Worm (Caenorhabditis elegans) whole organism, young adult: ENCODE results near the gene exl-1.

ENCODE experiments used
- B0035.1 ChIP-seq: sonication (generic microtip); optimal IDR thresholded peaks from 2 replicates; lab custom pipeline; 2016; ENCODE audit warnings: missing genetic modification characterization, mild to moderate bottlenecking, missing compliant biosample characterization, missing genotype, missing genetic modification reagents
- C06A6.2 ChIP-seq: fragments of 200-800 bp; sonication (Bioruptor generic); conservative IDR thresholded peaks from 2 replicates; pipeline ENCODE4 v1.3.6; 2022; ENCODE audit warnings: missing genetic modification characterization, missing compliant biosample characterization
- D2030.7 ChIP-seq: fragments of 200-800 bp; sonication (Bioruptor generic); IDR thresholded peaks from 2 replicates; pipeline ENCODE4 v1.3.6; 2022; ENCODE audit warnings: missing genetic modification reagents, missing genetic modification characterization, missing compliant biosample characterization
- F22D6.2 ChIP-seq: sonication (generic microtip); optimal IDR thresholded peaks from 2 replicates; lab custom pipeline; 2016; ENCODE audit warnings: mild to moderate bottlenecking, missing genetic modification characterization, missing compliant biosample characterization
- F23B12.7 ChIP-seq: sonication (generic microtip); optimal IDR thresholded peaks from 2 replicates; lab custom pipeline; 2017; ENCODE audit warnings: missing genetic modification characterization, mild to moderate bottlenecking, missing compliant biosample characterization, antibody characterized with exemption, moderate library complexity; ENCODE audit not compliant: insufficient read depth
- F33H1.4 ChIP-seq: fragments of 200-800 bp; sonication (Bioruptor generic); IDR thresholded peaks from 2 replicates; pipeline ENCODE4 v1.3.6; 2022; ENCODE audit warnings: missing genetic modification reagents, missing genetic modification characterization, missing compliant biosample characterization
- F49E8.2 ChIP-seq: sonication (generic microtip); optimal IDR thresholded peaks from 3 replicates; lab custom pipeline; 2017; ENCODE audit warnings: missing genetic modification characterization, mild to moderate bottlenecking, missing compliant biosample characterization, antibody characterized with exemption, moderate library complexity; ENCODE audit not compliant: insufficient read depth
- F52B5.7 ChIP-seq: sonication (generic microtip); optimal IDR thresholded peaks from 2 replicates; lab custom pipeline; 2016; ENCODE audit warnings: mild to moderate bottlenecking, missing genetic modification characterization, missing compliant biosample characterization
- F57C9.4 ChIP-seq: sonication (generic microtip); optimal IDR thresholded peaks from 2 replicates; lab custom pipeline; 2017; ENCODE audit warnings: mild to moderate bottlenecking, missing genetic modification characterization, missing compliant biosample characterization
- K11D2.4 ChIP-seq: fragments of 200-800 bp; sonication (Bioruptor generic); IDR thresholded peaks from 2 replicates; pipeline ENCODE4 v1.3.6; 2022; ENCODE audit warnings: missing genetic modification reagents, missing genetic modification characterization, missing compliant biosample characterization
- T26A5.8 ChIP-seq: sonication (generic microtip); optimal IDR thresholded peaks from 2 replicates; lab custom pipeline; 2016; ENCODE audit warnings: missing genetic modification characterization, missing compliant biosample characterization
- Y56A3A.18 ChIP-seq: fragments of 200-800 bp; sonication (Bioruptor generic); IDR thresholded peaks from 2 replicates; pipeline ENCODE4 v1.3.6; 2022; ENCODE audit warnings: missing genetic modification reagents, missing genetic modification characterization, missing compliant biosample characterization
- Y67H2A.10 ChIP-seq: fragments of 200-800 bp; sonication (Bioruptor generic); conservative IDR thresholded peaks from 2 replicates; pipeline ENCODE4 v1.3.6; 2022; ENCODE audit warnings: missing genetic modification reagents, missing genetic modification characterization, missing compliant biosample characterization
- akir-1 ChIP-seq: fragments of 200-800 bp; sonication (Bioruptor generic); optimal IDR thresholded peaks from 2 replicates; lab custom pipeline; 2018; ENCODE audit warnings: mild to moderate bottlenecking, missing genetic modification characterization, moderate library complexity, missing compliant biosample characterization
- bed-2 ChIP-seq: fragments of 200-800 bp; sonication (Bioruptor generic); IDR thresholded peaks from 2 replicates; pipeline ENCODE4 v1.3.6; 2022; ENCODE audit warnings: missing genetic modification reagents, missing genetic modification characterization, missing compliant biosample characterization
- cebp-1 ChIP-seq, 2 experiments: fragments of 200-800 bp in 1 of 2; sonication (Bioruptor generic) in 1 of 2; sonication (generic microtip) in 1 of 2; IDR thresholded peaks in 1 of 2; optimal IDR thresholded peaks in 1 of 2; 2 replicates each; pipeline versions ENCODE4 v1.3.6 to Lab custom; 2017 to 2022; ENCODE audit warnings: missing compliant biosample characterization in 2 of 2, missing genetic modification characterization in 2 of 2, mild to moderate bottlenecking in 1 of 2, missing genetic modification reagents in 1 of 2, moderate library complexity in 1 of 2
- ceh-100 ChIP-seq: fragments of 200-800 bp; sonication (Bioruptor generic); IDR thresholded peaks from 2 replicates; pipeline ENCODE4 v1.3.6; 2022; ENCODE audit warnings: missing genetic modification reagents, missing genetic modification characterization, missing compliant biosample characterization
- ceh-58 ChIP-seq: fragments of 200-800 bp; sonication (Bioruptor generic); IDR thresholded peaks from 2 replicates; pipeline ENCODE4 v1.3.6; 2022; ENCODE audit warnings: missing genetic modification characterization, missing compliant biosample characterization
- efl-1 ChIP-seq: fragments of 150-350 bp; optimal IDR thresholded peaks from 2 replicates; lab custom pipeline; 2014; ENCODE audit warnings: missing biosample characterization, missing genetic modification reagents, missing genetic modification characterization
- gei-17 ChIP-seq: fragments of 200-800 bp; sonication (Bioruptor generic); optimal IDR thresholded peaks from 2 replicates; lab custom pipeline; 2018; ENCODE audit warnings: mild to moderate bottlenecking, missing genetic modification characterization, missing compliant biosample characterization
- hlh-26 ChIP-seq: fragments of 200-800 bp; sonication (Bioruptor generic); conservative IDR thresholded peaks from 2 replicates; pipeline ENCODE4 v1.3.6; 2022; ENCODE audit warnings: missing genetic modification reagents, missing genetic modification characterization, missing compliant biosample characterization
- hmg-20 ChIP-seq: fragments of 200-800 bp; sonication (Bioruptor generic); IDR thresholded peaks from 2 replicates; pipeline ENCODE4 v1.3.6; 2022; ENCODE audit warnings: missing genetic modification reagents, missing genetic modification characterization, missing compliant biosample characterization
- hrde-1 ChIP-seq: sonication (generic microtip); optimal IDR thresholded peaks from 2 replicates; lab custom pipeline; 2016; ENCODE audit warnings: missing genetic modification characterization, mild to moderate bottlenecking, missing compliant biosample characterization, moderate library complexity, missing genotype, missing genetic modification reagents, borderline replicate concordance
- hsf-1 ChIP-seq: fragments of 200-800 bp; sonication (Bioruptor generic); IDR thresholded peaks from 2 replicates; pipeline ENCODE4 v1.3.6; 2022; ENCODE audit warnings: missing genetic modification reagents, missing genetic modification characterization, missing compliant biosample characterization
- let-526 ChIP-seq: fragments of 200-800 bp; sonication (Bioruptor generic); IDR thresholded peaks from 2 replicates; pipeline ENCODE4 v1.3.6; 2022; ENCODE audit warnings: missing genetic modification reagents, missing genetic modification characterization, missing compliant biosample characterization
- lir-1 ChIP-seq: fragments of 200-800 bp; sonication (Bioruptor generic); conservative IDR thresholded peaks from 2 replicates; pipeline ENCODE4 v1.3.6; 2022; ENCODE audit warnings: missing genetic modification reagents, missing genetic modification characterization, missing compliant biosample characterization
- lsl-1 ChIP-seq: fragments of 200-800 bp; sonication (Bioruptor generic); optimal IDR thresholded peaks from 2 replicates; lab custom pipeline; 2018; ENCODE audit warnings: mild to moderate bottlenecking, missing genetic modification characterization, moderate library complexity, missing compliant biosample characterization
- madf-10 ChIP-seq: sonication (generic microtip); optimal IDR thresholded peaks from 2 replicates; lab custom pipeline; 2016; ENCODE audit warnings: mild to moderate bottlenecking, missing genetic modification characterization, missing compliant biosample characterization
- madf-6 ChIP-seq: fragments of 200-800 bp; sonication (Bioruptor generic); IDR thresholded peaks from 2 replicates; pipeline ENCODE4 v1.3.6; 2022; ENCODE audit warnings: missing genetic modification reagents, missing genetic modification characterization, missing compliant biosample characterization
- madf-8 ChIP-seq: fragments of 200-800 bp; sonication (Bioruptor generic); conservative IDR thresholded peaks from 2 replicates; pipeline ENCODE4 v1.3.6; 2022; ENCODE audit warnings: missing genetic modification reagents, missing genetic modification characterization, missing compliant biosample characterization
- mcd-1 ChIP-seq: fragments of 200-800 bp; sonication (Bioruptor generic); IDR thresholded peaks from 2 replicates; pipeline ENCODE4 v1.3.6; 2022; ENCODE audit warnings: missing genetic modification reagents, missing genetic modification characterization, missing compliant biosample characterization
- mel-28 ChIP-seq: sonication (generic microtip); optimal IDR thresholded peaks from 2 replicates; lab custom pipeline; 2016; ENCODE audit warnings: borderline replicate concordance, mild to moderate bottlenecking, missing genetic modification characterization, missing compliant biosample characterization
- mes-4 ChIP-seq: sonication (generic microtip); optimal IDR thresholded peaks from 2 replicates; lab custom pipeline; 2016; ENCODE audit warnings: missing genotype, missing genetic modification characterization, missing compliant biosample characterization
- nhr-120 ChIP-seq: fragments of 200-800 bp; sonication (Bioruptor generic); IDR thresholded peaks from 2 replicates; pipeline ENCODE4 v1.3.6; 2022; ENCODE audit warnings: missing genetic modification characterization, missing compliant biosample characterization
- nhr-179 ChIP-seq: sonication (generic microtip); optimal IDR thresholded peaks from 2 replicates; lab custom pipeline; 2016; ENCODE audit warnings: mild to moderate bottlenecking, missing genetic modification characterization, missing compliant biosample characterization
- nhr-27 ChIP-seq: fragments of 200-800 bp; sonication (Bioruptor generic); optimal IDR thresholded peaks from 2 replicates; lab custom pipeline; 2018; ENCODE audit warnings: mild to moderate bottlenecking, missing genetic modification characterization, moderate library complexity, missing compliant biosample characterization
- nhr-80 ChIP-seq: sonication (generic microtip); optimal IDR thresholded peaks from 2 replicates; lab custom pipeline; 2016; ENCODE audit warnings: missing genetic modification characterization, missing compliant biosample characterization
- pha-4 ChIP-seq: fragments of 150-350 bp; sonication (generic microtip); optimal IDR thresholded peaks from 2 replicates; lab custom pipeline; 2014; ENCODE audit warnings: missing biosample characterization, missing genetic modification reagents, missing genetic modification characterization
- repo-1 ChIP-seq: sonication (generic microtip); optimal IDR thresholded peaks from 2 replicates; lab custom pipeline; 2017; ENCODE audit warnings: mild to moderate bottlenecking, missing genetic modification characterization, missing compliant biosample characterization
- sdz-38 ChIP-seq: sonication (generic microtip); optimal IDR thresholded peaks from 2 replicates; lab custom pipeline; 2016; ENCODE audit warnings: missing genotype, missing genetic modification characterization, missing compliant biosample characterization
- snpc-1.3 ChIP-seq: sonication (generic microtip); optimal IDR thresholded peaks from 2 replicates; lab custom pipeline; 2017; ENCODE audit warnings: missing genetic modification characterization, mild to moderate bottlenecking, missing compliant biosample characterization, antibody characterized with exemption, moderate library complexity, missing genotype, missing genetic modification reagents; ENCODE audit not compliant: insufficient read depth
- snpc-3.4 ChIP-seq: sonication (generic microtip); optimal IDR thresholded peaks from 2 replicates; lab custom pipeline; 2017; ENCODE audit warnings: missing genetic modification characterization, mild to moderate bottlenecking, missing compliant biosample characterization, antibody characterized with exemption, moderate library complexity, missing genotype, missing genetic modification reagents
- somi-1 ChIP-seq: fragments of 200-800 bp; sonication (Bioruptor generic); optimal IDR thresholded peaks from 2 replicates; lab custom pipeline; 2018; ENCODE audit warnings: mild to moderate bottlenecking, missing genetic modification characterization, missing compliant biosample characterization
- tbp1 ChIP-seq: fragments of 200-800 bp; sonication (Bioruptor generic); optimal IDR thresholded peaks from 2 replicates; lab custom pipeline; 2018; ENCODE audit warnings: mild to moderate bottlenecking, missing genetic modification characterization, missing compliant biosample characterization
- tbx-9 ChIP-seq: sonication (generic microtip); optimal IDR thresholded peaks from 2 replicates; lab custom pipeline; 2016; ENCODE audit warnings: borderline replicate concordance, missing genetic modification characterization, inconsistent platforms, missing compliant biosample characterization
- unc-130 ChIP-seq: sonication (generic microtip); optimal IDR thresholded peaks from 2 replicates; lab custom pipeline; 2016; ENCODE audit warnings: missing genetic modification reagents, missing genetic modification characterization, missing compliant biosample characterization
- xnd-1 ChIP-seq: sonication (generic microtip); optimal IDR thresholded peaks from 2 replicates; lab custom pipeline; 2016; ENCODE audit warnings: missing genotype, missing genetic modification reagents, missing genetic modification characterization, missing compliant biosample characterization
- ztf-25 ChIP-seq: fragments of 200-800 bp; sonication (Bioruptor generic); IDR thresholded peaks from 2 replicates; pipeline ENCODE4 v1.3.6; 2022; ENCODE audit warnings: missing genetic modification reagents, missing genetic modification characterization, missing compliant biosample characterization

Gene exl-1

DNA sequence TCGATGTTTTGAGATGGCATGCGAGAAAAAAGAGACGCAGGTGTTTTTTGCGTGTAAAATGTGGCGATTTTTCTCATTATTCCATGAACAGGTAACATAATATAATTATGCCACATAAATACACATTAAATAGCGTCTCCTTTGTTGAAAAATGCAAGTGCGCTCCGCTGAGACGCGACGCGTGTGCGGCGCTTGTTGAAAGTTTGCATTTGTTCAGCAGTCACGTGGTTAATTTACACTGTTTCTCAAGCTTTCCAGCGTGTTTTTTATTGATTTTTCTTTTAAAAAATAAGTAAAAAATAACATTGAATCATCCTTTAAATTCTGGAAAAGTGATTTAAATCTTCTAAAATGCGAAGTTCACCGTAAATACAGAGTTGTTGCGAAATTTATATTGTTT lies 13.7 kb downstream of the exl-1 start:
- no peak for TF ChIP-seq lir-1
- no peak for TF ChIP-seq pha-4 (tag; lab: Kevin White, UChicago)
- TF ChIP-seq F33H1.4 (GFP tag; lab: Robert Waterston, UW), result peak; percentile 34; the same call in 1 of the 2 replicates
- no peak for TF ChIP-seq D2030.7 (GFP tag; lab: Robert Waterston, UW)
- peak; percentile 15 for TF ChIP-seq snpc-3.4 (tag; lab: Kevin White, UChicago)
- peak; percentile 49 for TF ChIP-seq nhr-80 (tag; lab: Kevin White, UChicago)
- no peak; the same call in 1 of the 2 replicates for TF ChIP-seq Y67H2A.10 (GFP tag; lab: Robert Waterston, UW)
- TF ChIP-seq nhr-179 (tag; lab: Kevin White, UChicago), result no peak
- no peak for TF ChIP-seq gei-17
- TF ChIP-seq let-526 (GFP tag; lab: Robert Waterston, UW), result no peak
- TF ChIP-seq hmg-20 (GFP tag; lab: Robert Waterston, UW), result no peak
- TF ChIP-seq madf-10, result peak; percentile 56
- TF ChIP-seq unc-130 (GFP tag; lab: Kevin White, UChicago), result no peak
- no peak for TF ChIP-seq lsl-1
- TF ChIP-seq mes-4 (tag; lab: Kevin White, UChicago), result no peak
- TF ChIP-seq madf-6 (GFP tag; lab: Robert Waterston, UW), result no peak
- no peak for TF ChIP-seq F52B5.7
- TF ChIP-seq cebp-1 (GFP tag; IDR thresholded peaks at IDR 0.05; lab: Robert Waterston, UW), result peak; percentile 29; the same call in 1 of the 2 replicates
- TF ChIP-seq cebp-1 (tag; optimal IDR thresholded peaks at IDR 0.05; lab: Kevin White, UChicago), result peak; percentile 84
- no peak for TF ChIP-seq sdz-38 (tag; lab: Kevin White, UChicago)
- TF ChIP-seq Y56A3A.18 (GFP tag; lab: Robert Waterston, UW), result no peak
- no peak for TF ChIP-seq nhr-120
- no peak for TF ChIP-seq F22D6.2 (tag; lab: Kevin White, UChicago)
- TF ChIP-seq nhr-27 (tag; lab: Kevin White, UChicago), result no peak
- TF ChIP-seq B0035.1 (tag; lab: Kevin White, UChicago), result no peak
- TF ChIP-seq tbp1 (GFP tag; lab: Kevin White, UChicago), result peak; percentile 3
- no peak for TF ChIP-seq hrde-1 (tag; lab: Kevin White, UChicago)
- no peak for TF ChIP-seq hlh-26
- peak; percentile 16 for TF ChIP-seq efl-1 (GFP tag; lab: Kevin White, UChicago)
- no peak for TF ChIP-seq somi-1 (GFP tag; lab: Kevin White, UChicago)
- TF ChIP-seq mel-28 (tag; lab: Kevin White, UChicago), result no peak
- TF ChIP-seq ceh-100 (GFP tag; lab: Robert Waterston, UW), result no peak
- no peak for TF ChIP-seq madf-8 (GFP tag; lab: Robert Waterston, UW)
- no peak for TF ChIP-seq F57C9.4
- TF ChIP-seq hsf-1 (GFP tag; lab: Robert Waterston, UW), result no peak
- no peak for TF ChIP-seq xnd-1 (tag; lab: Kevin White, UChicago)
- no peak for TF ChIP-seq ceh-58 (GFP tag; lab: Robert Waterston, UW)
- TF ChIP-seq akir-1 (GFP tag; lab: Kevin White, UChicago), result no peak
- 0 out of 2 replicates have a peak, but pooled peaks have one; percentile 32 for TF ChIP-seq K11D2.4 (GFP tag; lab: Robert Waterston, UW)
- no peak for TF ChIP-seq F49E8.2
- TF ChIP-seq C06A6.2 (GFP tag; lab: Robert Waterston, UW), result no peak
- no peak for TF ChIP-seq tbx-9
- TF ChIP-seq snpc-1.3 (tag; lab: Kevin White, UChicago), result no peak
- no peak for TF ChIP-seq ztf-25 (GFP tag; lab: Robert Waterston, UW)
- no peak for TF ChIP-seq T26A5.8 (tag; lab: Kevin White, UChicago)
- no peak for TF ChIP-seq repo-1 (tag; lab: Kevin White, UChicago)
- TF ChIP-seq mcd-1 (GFP tag; lab: Robert Waterston, UW), result peak; percentile 95
- TF ChIP-seq bed-2, result no peak
- peak; percentile 56 for TF ChIP-seq F23B12.7 (tag; lab: Kevin White, UChicago)
